Fruit fly (Drosophila melanogaster): ENCODE results near the gene CG33771.

dm6 chr3L:22670174-22670573 lies 21.0 kb downstream of the CG33771 start:
- no peak for TF ChIP-seq br (GFP tag; optimal IDR thresholded peaks at IDR 0.05)
- TF ChIP-seq Vsx2 (GFP tag; optimal IDR thresholded peaks at IDR 0.05; ENCODE audit: partially characterized antibody), result no peak
- TF ChIP-seq fru (GFP tag; optimal IDR thresholded peaks at IDR 0.05), result no peak
- TF ChIP-seq foxo (GFP tag; optimal IDR thresholded peaks at IDR 0.05), result no peak
- no peak for TF ChIP-seq usp (GFP tag; optimal IDR thresholded peaks at IDR 0.05)
- TF ChIP-seq rgr (GFP tag; optimal IDR thresholded peaks at IDR 0.05), result no peak
